Worm (Caenorhabditis elegans): ENCODE data around the gene vrk-1.

DNA sequence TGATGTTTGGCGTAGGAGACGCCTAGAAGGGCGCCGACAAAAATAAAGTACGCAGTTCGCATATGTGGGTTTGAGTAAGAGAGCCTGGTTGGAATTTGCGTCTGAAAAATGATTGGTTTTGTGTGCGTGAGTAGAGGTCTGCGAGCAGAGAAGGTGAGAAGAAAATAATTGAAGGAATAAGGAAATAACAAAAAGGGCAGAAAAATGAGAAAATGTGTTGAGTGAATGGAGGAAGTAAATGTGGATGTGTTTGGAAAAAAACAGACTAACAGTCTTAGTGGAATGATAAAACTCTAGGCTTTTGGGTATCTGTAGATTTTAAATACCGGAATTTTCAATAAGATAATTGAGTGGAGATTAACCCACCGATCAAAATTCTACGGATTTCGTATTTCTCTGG, 34.8 kb downstream of the vrk-1 start, which contains the start of gene casy-1:
- TF ChIP-seq ceh-48 (tag; optimal IDR thresholded peaks at IDR 0.05) (no peak), ceh-6 (GFP tag; optimal IDR thresholded peaks at IDR 0.05) (no peak), elt-2 (tag; optimal IDR thresholded peaks at IDR 0.05) (no peak), pax-1 (tag; optimal IDR thresholded peaks at IDR 0.05) (no peak), lin-11 (tag; optimal IDR thresholded peaks at IDR 0.05) (no peak), nfya-1 (tag; optimal IDR thresholded peaks at IDR 0.05) (no peak), fkh-10 (GFP tag; optimal IDR thresholded peaks at IDR 0.05) (no peak)
